Worm (Caenorhabditis elegans) whole organism, L3 larva: ENCODE measurements around the gene madf-3.

Experiments used
- R02D3.7 ChIP-seq: fragments of 150-350 bp; optimal IDR thresholded peaks from 2 replicates; lab custom pipeline; 2014; ENCODE audit warnings: missing biosample characterization, missing genetic modification characterization
- ZK546.5 ChIP-seq: sonication (generic microtip); optimal IDR thresholded peaks from 2 replicates; lab custom pipeline; 2017; ENCODE audit warnings: missing biosample characterization, missing genetic modification characterization
- aly-2 ChIP-seq: fragments of 150-350 bp; optimal IDR thresholded peaks from 2 replicates; lab custom pipeline; 2014; ENCODE audit warnings: missing biosample characterization, missing genetic modification characterization
- ama-1 ChIP-seq: fragments of 150-350 bp; optimal IDR thresholded peaks from 2 replicates; lab custom pipeline; 2018
- ceh-16 ChIP-seq: sonication (generic microtip); optimal IDR thresholded peaks from 2 replicates; lab custom pipeline; 2017; ENCODE audit warnings: missing biosample characterization, missing genetic modification characterization
- ceh-28 ChIP-seq: fragments of 150-350 bp; optimal IDR thresholded peaks from 2 replicates; lab custom pipeline; 2014; ENCODE audit warnings: missing biosample characterization, missing genetic modification reagents, missing genetic modification characterization
- ceh-82 ChIP-seq: fragments of 150-350 bp; optimal IDR thresholded peaks from 2 replicates; lab custom pipeline; 2014; ENCODE audit warnings: missing biosample characterization, missing genetic modification characterization
- ceh-9 ChIP-seq: sonication (generic microtip); optimal IDR thresholded peaks from 2 replicates; lab custom pipeline; 2018; ENCODE audit warnings: missing biosample characterization, missing genetic modification characterization
- daf-12 ChIP-seq: fragments of 150-350 bp; optimal IDR thresholded peaks from 2 replicates; lab custom pipeline; 2014; ENCODE audit warnings: missing biosample characterization, missing genetic modification reagents, missing genetic modification characterization
- egl-27 ChIP-seq: sonication (generic microtip); optimal IDR thresholded peaks from 4 replicates; lab custom pipeline; 2017; ENCODE audit warnings: missing biosample characterization, missing genetic modification reagents, missing genetic modification characterization
- elt-1 ChIP-seq: fragments of 150-350 bp; optimal IDR thresholded peaks from 2 replicates; lab custom pipeline; 2014; ENCODE audit warnings: missing biosample characterization, missing genetic modification characterization
- elt-2 ChIP-seq: sonication (generic microtip); optimal IDR thresholded peaks from 2 replicates; lab custom pipeline; 2016; ENCODE audit warnings: missing genetic modification reagents, mild to moderate bottlenecking, missing genetic modification characterization, missing compliant biosample characterization
- elt-3 ChIP-seq, 3 experiments: fragments of 150-350 bp in 1 of 3; sonication (generic microtip) in 2 of 3; optimal IDR thresholded peaks; 2 replicates in 2 of 3; 4 replicates in 1 of 3; lab custom pipeline; 2014 to 2017; ENCODE audit warnings: missing biosample characterization in 3 of 3, missing genetic modification characterization in 3 of 3
- fkh-10 ChIP-seq: sonication (generic microtip); optimal IDR thresholded peaks from 2 replicates; lab custom pipeline; 2017; ENCODE audit warnings: missing biosample characterization, missing genetic modification reagents, missing genetic modification characterization
- fkh-2 ChIP-seq: fragments of 150-350 bp; optimal IDR thresholded peaks from 2 replicates; lab custom pipeline; 2014; ENCODE audit warnings: missing biosample characterization, missing genetic modification reagents, missing genetic modification characterization
- hmg-11 ChIP-seq: sonication (generic microtip); optimal IDR thresholded peaks from 2 replicates; lab custom pipeline; 2016; ENCODE audit warnings: missing genetic modification characterization, missing compliant biosample characterization
- jun-1 ChIP-seq: fragments of 150-350 bp; optimal IDR thresholded peaks from 2 replicates; lab custom pipeline; 2014; ENCODE audit warnings: missing biosample characterization, missing genetic modification reagents, missing genetic modification characterization
- lin-15B ChIP-seq: fragments of 150-350 bp; optimal IDR thresholded peaks from 2 replicates; lab custom pipeline; 2014; ENCODE audit warnings: missing biosample characterization, missing genetic modification characterization
- lin-39 ChIP-seq: fragments of 150-350 bp; optimal IDR thresholded peaks from 2 replicates; lab custom pipeline; 2018; ENCODE audit warnings: missing biosample characterization, missing genetic modification reagents, missing genetic modification characterization
- lsy-12 ChIP-seq: sonication (generic microtip); optimal IDR thresholded peaks from 2 replicates; lab custom pipeline; 2016; ENCODE audit warnings: mild to moderate bottlenecking, missing genetic modification characterization, missing compliant biosample characterization
- mdl-1 ChIP-seq: fragments of 150-350 bp; optimal IDR thresholded peaks from 2 replicates; lab custom pipeline; 2014; ENCODE audit warnings: missing biosample characterization, missing genetic modification characterization
- mml-1 ChIP-seq: fragments of 150-350 bp; sonication (generic microtip); optimal IDR thresholded peaks from 3 replicates; lab custom pipeline; 2014; ENCODE audit warnings: missing biosample characterization, missing genetic modification characterization
- nfya-1 ChIP-seq: sonication (generic microtip); optimal IDR thresholded peaks from 2 replicates; lab custom pipeline; 2017; ENCODE audit warnings: missing genetic modification characterization, mild to moderate bottlenecking, missing compliant biosample characterization, antibody characterized with exemption, moderate library complexity; ENCODE audit not compliant: insufficient read depth
- nhr-11 ChIP-seq: fragments of 150-350 bp; optimal IDR thresholded peaks from 2 replicates; lab custom pipeline; 2014; ENCODE audit warnings: missing biosample characterization, missing genetic modification characterization
- nhr-12 ChIP-seq: fragments of 150-350 bp; optimal IDR thresholded peaks from 2 replicates; lab custom pipeline; 2014; ENCODE audit warnings: missing biosample characterization, missing genetic modification characterization
- nhr-23 ChIP-seq: fragments of 150-350 bp; optimal IDR thresholded peaks from 2 replicates; lab custom pipeline; 2014; ENCODE audit warnings: missing biosample characterization, missing genetic modification reagents, missing genetic modification characterization
- nhr-237 ChIP-seq: fragments of 150-350 bp; optimal IDR thresholded peaks from 2 replicates; lab custom pipeline; 2014; ENCODE audit warnings: missing biosample characterization, missing genetic modification characterization
- nhr-28 ChIP-seq: fragments of 150-350 bp; optimal IDR thresholded peaks from 2 replicates; lab custom pipeline; 2014; ENCODE audit warnings: missing biosample characterization, missing genetic modification characterization
- nhr-43 ChIP-seq: sonication (generic microtip); optimal IDR thresholded peaks from 2 replicates; lab custom pipeline; 2016; ENCODE audit warnings: mild to moderate bottlenecking, missing genetic modification characterization, missing compliant biosample characterization; ENCODE audit not compliant: poor library complexity, severe bottlenecking
- nhr-67 ChIP-seq: fragments of 150-350 bp; optimal IDR thresholded peaks from 2 replicates; lab custom pipeline; 2014; ENCODE audit warnings: missing biosample characterization, missing genetic modification characterization
- nhr-76 ChIP-seq: fragments of 150-350 bp; sonication (generic microtip); optimal IDR thresholded peaks from 5 replicates; lab custom pipeline; 2014; ENCODE audit warnings: missing biosample characterization, missing genetic modification characterization
- nhr-77 ChIP-seq: fragments of 150-350 bp; optimal IDR thresholded peaks from 2 replicates; lab custom pipeline; 2014; ENCODE audit warnings: missing biosample characterization, missing genetic modification characterization
- pha-4 ChIP-seq: fragments of 150-350 bp; optimal IDR thresholded peaks from 2 replicates; lab custom pipeline; 2014; ENCODE audit warnings: missing biosample characterization, missing genetic modification reagents, missing genetic modification characterization
- pqm-1 ChIP-seq: fragments of 150-350 bp; optimal IDR thresholded peaks from 2 replicates; lab custom pipeline; 2017; ENCODE audit warnings: missing biosample characterization, missing genetic modification characterization, inconsistent platforms
- skn-1 ChIP-seq: fragments of 150-350 bp; optimal IDR thresholded peaks from 2 replicates; lab custom pipeline; 2014; ENCODE audit warnings: missing biosample characterization, missing genetic modification characterization
- snpc-4 ChIP-seq: fragments of 150-350 bp; optimal IDR thresholded peaks from 2 replicates; lab custom pipeline; 2014; ENCODE audit warnings: missing biosample characterization, missing genetic modification characterization
- unc-39 ChIP-seq: sonication (generic microtip); optimal IDR thresholded peaks from 4 replicates; lab custom pipeline; 2017; ENCODE audit warnings: missing biosample characterization, missing genetic modification characterization
- unc-62 ChIP-seq: fragments of 150-350 bp; sonication (generic microtip); optimal IDR thresholded peaks from 4 replicates; lab custom pipeline; 2014; ENCODE audit warnings: missing biosample characterization, missing genetic modification reagents, missing genetic modification characterization
- zag-1 ChIP-seq: fragments of 150-350 bp; optimal IDR thresholded peaks from 2 replicates; lab custom pipeline; 2014; ENCODE audit warnings: missing biosample characterization, missing genetic modification characterization
- ztf-4 ChIP-seq: fragments of 150-350 bp; optimal IDR thresholded peaks from 2 replicates; lab custom pipeline; 2014; ENCODE audit warnings: missing biosample characterization, missing genetic modification characterization

Gene madf-3

ce11 chrII:4370842-4371241 is 36.3 kb downstream of the madf-3 start:
- TF ChIP-seq nhr-237 (tag; lab: Kevin White, UChicago), result no peak
- peak; percentile 0 for TF ChIP-seq elt-2 (tag; lab: Kevin White, UChicago)
- no peak for TF ChIP-seq nhr-43 (tag; lab: Kevin White, UChicago)
- TF ChIP-seq pha-4, result peak; percentile 78

ce11 chrII:4372406-4372805 is 37.9 kb downstream of the madf-3 start, which contains the start of gene paic-1:
paic-1 (minus strand) TSS chrII:4372525.
- peak; percentile 21 for TF ChIP-seq skn-1
- TF ChIP-seq pqm-1 (tag; lab: Kevin White, UChicago), result peak; percentile 32
- TF ChIP-seq jun-1 (tag; lab: Kevin White, UChicago), result no peak
- peak; percentile 21 for TF ChIP-seq nhr-43 (tag; lab: Kevin White, UChicago)
- no peak for TF ChIP-seq ceh-82 (tag; lab: Kevin White, UChicago)
- TF ChIP-seq ama-1, result peak; percentile 82
- no peak for TF ChIP-seq unc-39 (tag; lab: Kevin White, UChicago)
- TF ChIP-seq unc-62 (GFP tag; lab: Kevin White, UChicago), result no peak
- TF ChIP-seq zag-1 (tag; lab: Kevin White, UChicago), result no peak
- no peak for TF ChIP-seq ceh-9 (tag; lab: Kevin White, UChicago)
- TF ChIP-seq pha-4, result peak; percentile 24
- TF ChIP-seq elt-2 (tag; lab: Kevin White, UChicago), result peak; percentile 80
- TF ChIP-seq ZK546.5 (tag; lab: Kevin White, UChicago), result no peak
- no peak for TF ChIP-seq ceh-28

- no peak for TF ChIP-seq ztf-4
- TF ChIP-seq elt-2 (tag; lab: Kevin White, UChicago), result no peak
- no peak for TF ChIP-seq nhr-76 (tag; lab: Kevin White, UChicago)
- no peak for TF ChIP-seq elt-3 (tag; optimal IDR thresholded peaks at IDR 0.05; lab: Kevin White, UChicago)
- no peak for TF ChIP-seq nhr-237 (tag; lab: Kevin White, UChicago)
- TF ChIP-seq unc-39 (tag; lab: Kevin White, UChicago), result no peak
- TF ChIP-seq daf-12 (tag; lab: Kevin White, UChicago), result no peak
- TF ChIP-seq snpc-4 (tag; lab: Kevin White, UChicago), result no peak
- TF ChIP-seq lin-15B (tag; lab: Kevin White, UChicago), result no peak
- no peak for TF ChIP-seq mdl-1 (tag; lab: Kevin White, UChicago)
- TF ChIP-seq, all 47 proteins: peak for 0
Measured at ce11 chrII:4372867-4373397, 38.4 kb downstream of the madf-3 start.

DNA sequence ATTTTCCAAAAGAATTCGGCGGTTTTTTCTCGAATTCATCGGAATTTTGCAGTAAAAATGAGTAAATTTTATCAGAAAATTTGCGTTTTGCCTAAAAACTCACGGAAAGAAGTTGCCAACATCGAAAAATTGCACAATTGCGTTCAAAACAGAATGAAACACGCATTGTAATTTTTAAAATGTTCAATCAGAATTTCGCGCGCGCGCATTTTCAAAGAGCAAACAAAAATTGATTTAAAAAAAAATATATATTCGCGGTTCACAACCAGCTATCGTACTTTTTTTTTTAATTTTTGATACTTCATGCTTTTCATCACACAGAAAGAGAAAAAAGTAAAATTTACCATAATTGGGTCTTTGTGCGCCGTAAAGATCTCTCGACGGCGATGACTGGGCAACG is 40.3 kb downstream of the madf-3 start:
- TF ChIP-seq pha-4 (no peak), nhr-28 (no peak), nhr-11 (tag; lab: Kevin White, UChicago) (no peak), unc-62 (GFP tag; lab: Kevin White, UChicago) (no peak), ceh-28 (no peak), mdl-1 (tag; lab: Kevin White, UChicago) (no peak)
- TF ChIP-seq, all 47 proteins: peak for 0

DNA sequence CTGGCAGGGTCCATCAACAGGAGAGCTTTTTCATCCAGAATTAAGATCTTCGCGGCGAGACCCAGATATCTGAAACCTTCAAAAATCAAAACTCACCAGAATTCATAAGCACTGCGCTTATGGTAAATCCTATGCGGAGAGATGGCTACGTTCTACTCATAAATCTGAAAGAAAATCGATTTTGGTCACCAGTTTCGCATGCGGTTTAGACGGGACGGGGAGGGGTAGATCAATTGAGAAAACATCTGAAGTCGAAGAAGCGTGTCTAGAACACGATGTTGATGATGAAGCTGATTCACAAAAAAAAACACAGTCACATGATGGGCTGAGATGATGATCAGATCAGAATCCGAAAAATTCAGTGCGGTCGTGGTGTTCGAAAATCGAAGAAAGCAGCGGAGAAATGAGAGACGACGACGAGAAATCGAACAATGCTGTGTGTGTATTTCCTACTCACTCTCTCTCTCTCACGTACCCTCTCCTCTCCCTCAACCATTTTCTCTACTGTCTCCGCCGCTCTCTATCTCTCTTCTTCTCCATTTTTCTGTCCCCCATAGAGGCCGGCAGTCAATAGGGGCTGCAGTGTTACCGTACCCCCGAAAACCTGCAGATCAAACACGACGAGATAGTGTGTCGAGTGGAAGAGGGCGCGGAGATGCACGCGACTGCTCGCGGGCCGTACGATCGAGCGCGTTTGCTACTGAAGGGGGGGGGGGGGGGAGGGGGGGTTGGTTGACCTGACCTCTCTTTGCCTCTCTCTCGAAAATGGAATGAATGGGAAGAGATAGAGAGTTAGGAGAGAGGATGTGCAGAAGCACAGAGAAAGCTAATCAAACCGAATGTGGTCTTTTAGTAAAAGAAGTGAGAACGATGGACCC is 42.0 kb downstream of the madf-3 start, which contains the start of gene ntl-2:
TSS of gene ntl-2 (minus strand) at position 171 of the 878 bp plus-strand sequence.
- peak; percentile 79 for TF ChIP-seq lin-39 (tag; lab: Kevin White, UChicago)
- peak; percentile 80 for TF ChIP-seq egl-27 (tag; lab: Kevin White, UChicago)
- peak; percentile 79 for TF ChIP-seq ama-1
- TF ChIP-seq fkh-10 (GFP tag; lab: Kevin White, UChicago), result peak; percentile 67
- no peak for TF ChIP-seq fkh-2 (tag; lab: Kevin White, UChicago)
- TF ChIP-seq elt-2 (tag; lab: Kevin White, UChicago), result peak; percentile 98
- TF ChIP-seq ceh-16 (tag; lab: Kevin White, UChicago), result no peak
- TF ChIP-seq unc-39 (tag; lab: Kevin White, UChicago), result no peak
- TF ChIP-seq nhr-12 (tag; lab: Kevin White, UChicago), result no peak
- peak; percentile 95 for TF ChIP-seq hmg-11 (tag; lab: Kevin White, UChicago)
- TF ChIP-seq elt-3 (tag; optimal IDR thresholded peaks at IDR 0.05; lab: Kevin White, UChicago), result peak in 1 of 3 experiments; percentile 23
- peak; percentile 58 for TF ChIP-seq nhr-77 (tag; lab: Kevin White, UChicago)
- peak; percentile 94 for TF ChIP-seq nhr-23 (tag; lab: Kevin White, UChicago)
- TF ChIP-seq mml-1 (tag; lab: Kevin White, UChicago), result no peak
- peak; percentile 96 for TF ChIP-seq lsy-12
- TF ChIP-seq R02D3.7 (tag; lab: Kevin White, UChicago), result peak; percentile 83
- TF ChIP-seq aly-2 (tag; lab: Kevin White, UChicago), result no peak
- TF ChIP-seq pqm-1 (tag; lab: Kevin White, UChicago), result peak; percentile 85
- TF ChIP-seq snpc-4 (tag; lab: Kevin White, UChicago), result peak; percentile 88
- TF ChIP-seq nfya-1, result peak; percentile 99
- peak; percentile 91 for TF ChIP-seq ceh-82 (tag; lab: Kevin White, UChicago)
- TF ChIP-seq nhr-67 (tag; lab: Kevin White, UChicago), result no peak
- TF ChIP-seq nhr-11 (tag; lab: Kevin White, UChicago), result peak; percentile 61
- no peak for TF ChIP-seq ceh-9 (tag; lab: Kevin White, UChicago)
- peak; percentile 69 for TF ChIP-seq elt-1 (tag; lab: Kevin White, UChicago)
- no peak for TF ChIP-seq nhr-237 (tag; lab: Kevin White, UChicago)
- TF ChIP-seq lin-15B (tag; lab: Kevin White, UChicago), result peak; percentile 98
- peak; percentile 60 for TF ChIP-seq skn-1
- peak; percentile 87 for TF ChIP-seq nhr-43 (tag; lab: Kevin White, UChicago)
